Worm (Caenorhabditis elegans) whole organism, mixed stage, embryonic: ENCODE data around the gene F49F1.5.
A peak's percentile ranks its signal among the peaks of the same experiment; 100 is the strongest.

Experiments used
- M03D4.4 ChIP-seq: sonication (generic microtip); optimal IDR thresholded peaks from 2 replicates; lab custom pipeline; 2017; ENCODE audit warnings: mild to moderate bottlenecking, missing genetic modification characterization, missing compliant biosample characterization
- bed-3 ChIP-seq: fragments of 200-800 bp; sonication (Bioruptor generic); optimal IDR thresholded peaks from 3 replicates; lab custom pipeline; 2018; ENCODE audit warnings: mild to moderate bottlenecking, missing genetic modification characterization, moderate library complexity, missing compliant biosample characterization
- ceh-39 ChIP-seq: fragments of 150-350 bp; optimal IDR thresholded peaks from 2 replicates; lab custom pipeline; 2014; ENCODE audit warnings: missing biosample characterization, missing genetic modification characterization
- ceh-43 ChIP-seq: fragments of 200-800 bp; sonication (Bioruptor generic); optimal IDR thresholded peaks from 2 replicates; lab custom pipeline; 2018; ENCODE audit warnings: mild to moderate bottlenecking, missing genetic modification characterization, moderate library complexity, missing compliant biosample characterization
- ceh-83 ChIP-seq: fragments of 200-800 bp; sonication (Bioruptor generic); optimal IDR thresholded peaks from 2 replicates; lab custom pipeline; 2018; ENCODE audit warnings: mild to moderate bottlenecking, missing genetic modification characterization, missing compliant biosample characterization
- ces-1 ChIP-seq: fragments of 150-350 bp; optimal IDR thresholded peaks from 2 replicates; lab custom pipeline; 2014; ENCODE audit warnings: missing biosample characterization, missing genetic modification reagents, missing genetic modification characterization
- cnd-1 ChIP-seq: fragments of 200-800 bp; sonication (Bioruptor generic); optimal IDR thresholded peaks from 2 replicates; lab custom pipeline; 2018; ENCODE audit warnings: mild to moderate bottlenecking, missing genetic modification characterization, missing compliant biosample characterization
- drap-1 ChIP-seq: fragments of 200-800 bp; sonication (Bioruptor generic); optimal IDR thresholded peaks from 3 replicates; lab custom pipeline; 2018; ENCODE audit warnings: mild to moderate bottlenecking, missing genetic modification characterization, missing compliant biosample characterization
- elt-3 ChIP-seq: fragments of 150-350 bp; optimal IDR thresholded peaks from 2 replicates; lab custom pipeline; 2014; ENCODE audit warnings: missing biosample characterization, missing genetic modification characterization
- flh-1 ChIP-seq: fragments of 200-800 bp; sonication (Bioruptor generic); optimal IDR thresholded peaks from 2 replicates; lab custom pipeline; 2018; ENCODE audit warnings: mild to moderate bottlenecking, missing genetic modification characterization, moderate library complexity, missing compliant biosample characterization
- ham-2 ChIP-seq: fragments of 200-800 bp; sonication (Bioruptor generic); optimal IDR thresholded peaks from 2 replicates; lab custom pipeline; 2018; ENCODE audit warnings: mild to moderate bottlenecking, missing genetic modification characterization, missing compliant biosample characterization
- hlh-1 ChIP-seq: fragments of 150-350 bp; optimal IDR thresholded peaks from 2 replicates; lab custom pipeline; 2014; ENCODE audit warnings: missing biosample characterization, missing genetic modification reagents, missing genetic modification characterization
- lin-13 ChIP-seq: fragments of 150-350 bp; optimal IDR thresholded peaks from 2 replicates; lab custom pipeline; 2014; ENCODE audit warnings: missing biosample characterization, missing genetic modification characterization
- lin-32 ChIP-seq: fragments of 200-800 bp; sonication (Bioruptor generic); optimal IDR thresholded peaks from 2 replicates; lab custom pipeline; 2018; ENCODE audit warnings: mild to moderate bottlenecking, missing genetic modification characterization, missing compliant biosample characterization
- lsy-2 ChIP-seq: fragments of 150-350 bp; optimal IDR thresholded peaks from 2 replicates; lab custom pipeline; 2014; ENCODE audit warnings: missing biosample characterization, missing genetic modification characterization
- mep-1 ChIP-seq: fragments of 150-350 bp; optimal IDR thresholded peaks from 2 replicates; lab custom pipeline; 2017; ENCODE audit warnings: missing biosample characterization, missing genetic modification reagents, missing genetic modification characterization, inconsistent platforms
- mls-2 ChIP-seq: sonication (generic microtip); optimal IDR thresholded peaks from 2 replicates; lab custom pipeline; 2016; ENCODE audit warnings: mild to moderate bottlenecking, missing genetic modification characterization, moderate library complexity, missing compliant biosample characterization
- nhr-12 ChIP-seq: fragments of 150-350 bp; optimal IDR thresholded peaks from 2 replicates; lab custom pipeline; 2014; ENCODE audit warnings: missing biosample characterization, missing genetic modification characterization
- nhr-2 ChIP-seq: fragments of 150-350 bp; optimal IDR thresholded peaks from 2 replicates; lab custom pipeline; 2014; ENCODE audit warnings: missing biosample characterization, missing genetic modification characterization
- nhr-237 ChIP-seq: fragments of 150-350 bp; optimal IDR thresholded peaks from 2 replicates; lab custom pipeline; 2014; ENCODE audit warnings: missing biosample characterization, missing genetic modification characterization
- nhr-28 ChIP-seq: fragments of 150-350 bp; optimal IDR thresholded peaks from 2 replicates; lab custom pipeline; 2014; ENCODE audit warnings: missing biosample characterization, missing genetic modification characterization
- nhr-76 ChIP-seq: sonication (generic microtip); optimal IDR thresholded peaks from 2 replicates; lab custom pipeline; 2017; ENCODE audit warnings: missing biosample characterization, missing genetic modification characterization
- pha-4 ChIP-seq: fragments of 150-350 bp; optimal IDR thresholded peaks from 2 replicates; lab custom pipeline; 2018; ENCODE audit warnings: missing biosample characterization, missing genetic modification reagents, missing genetic modification characterization
- sem-2 ChIP-seq: fragments of 200-800 bp; sonication (Bioruptor generic); optimal IDR thresholded peaks from 2 replicates; lab custom pipeline; 2018; ENCODE audit warnings: mild to moderate bottlenecking, missing genetic modification characterization, missing compliant biosample characterization
- snpc-4 ChIP-seq: fragments of 150-350 bp; optimal IDR thresholded peaks from 2 replicates; lab custom pipeline; 2014; ENCODE audit warnings: missing biosample characterization, missing genetic modification characterization
- sptf-1 ChIP-seq: sonication (generic microtip); optimal IDR thresholded peaks from 2 replicates; lab custom pipeline; 2017; ENCODE audit warnings: mild to moderate bottlenecking, missing genetic modification characterization, moderate library complexity, missing compliant biosample characterization
- tbx-8 ChIP-seq: fragments of 200-800 bp; sonication (Bioruptor generic); optimal IDR thresholded peaks from 2 replicates; lab custom pipeline; 2018; ENCODE audit warnings: mild to moderate bottlenecking, missing genetic modification characterization, moderate library complexity, missing compliant biosample characterization
- unc-120 ChIP-seq: sonication (generic microtip); optimal IDR thresholded peaks from 2 replicates; lab custom pipeline; 2017; ENCODE audit warnings: missing genetic modification characterization, missing compliant biosample characterization; ENCODE audit not compliant: poor library complexity, severe bottlenecking
- unc-62 ChIP-seq: fragments of 150-350 bp; optimal IDR thresholded peaks from 2 replicates; lab custom pipeline; 2014; ENCODE audit warnings: missing biosample characterization, missing genetic modification reagents, missing genetic modification characterization
- zip-8 ChIP-seq: fragments of 150-350 bp; optimal IDR thresholded peaks from 2 replicates; lab custom pipeline; 2014; ENCODE audit warnings: missing biosample characterization, missing genetic modification characterization
- ztf-11 ChIP-seq: fragments of 150-350 bp; optimal IDR thresholded peaks from 2 replicates; lab custom pipeline; 2014; ENCODE audit warnings: missing biosample characterization, missing genetic modification characterization

Gene F49F1.5

ce11 chrIV:4112387-4112786 lies 7.8 kb downstream of the F49F1.5 start, which contains the start of gene F49F1.14:
TSS of gene F49F1.14 (minus strand) at chrIV:4112487.
- TF ChIP-seq ces-1 (GFP tag; lab: Kevin White, UChicago) (no peak), snpc-4 (tag; lab: Kevin White, UChicago) (no peak), elt-3 (no peak), cnd-1 (tag; lab: Kevin White, UChicago) (no peak), unc-120 (no peak), lin-13 (tag; lab: Kevin White, UChicago) (no peak), mep-1 (tag; lab: Kevin White, UChicago) (no peak), nhr-237 (tag; lab: Kevin White, UChicago) (no peak), hlh-1 (tag; lab: Kevin White, UChicago) (no peak), drap-1 (GFP tag; lab: Kevin White, UChicago) (no peak), ceh-43 (GFP tag; lab: Kevin White, UChicago) (no peak), M03D4.4 (no peak), pha-4 (tag; lab: Kevin White, UChicago) (no peak), ceh-39 (tag; lab: Kevin White, UChicago) (no peak), sem-2 (no peak), nhr-12 (tag; lab: Kevin White, UChicago) (no peak), lsy-2 (tag; lab: Kevin White, UChicago) (no peak)
- TF ChIP-seq, all 35 proteins: peak for 0

ce11 chrIV:4108767-4109166 lies 11.4 kb downstream of the F49F1.5 start, which contains the start of gene C35B1.7:
TSS of gene C35B1.7 (plus strand) at chrIV:4109067.
- TF ChIP-seq nhr-28 (tag; lab: Kevin White, UChicago): no peak
- TF ChIP-seq flh-1 (GFP tag; lab: Kevin White, UChicago): no peak

- TF ChIP-seq sptf-1 (tag; lab: Kevin White, UChicago): no peak
- TF ChIP-seq nhr-28 (tag; lab: Kevin White, UChicago): no peak
- no peak for TF ChIP-seq flh-1 (GFP tag; lab: Kevin White, UChicago)
- TF ChIP-seq nhr-2: no peak
- no peak for TF ChIP-seq elt-3
- no peak for TF ChIP-seq nhr-237 (tag; lab: Kevin White, UChicago)
- no peak for TF ChIP-seq mls-2
- TF ChIP-seq tbx-8 (GFP tag; lab: Kevin White, UChicago): no peak
- no peak for TF ChIP-seq pha-4 (tag; lab: Kevin White, UChicago)
- TF ChIP-seq, all 35 proteins: peak for 0
Measured at ce11 chrIV:4102720-4103119, 17.5 kb downstream of the F49F1.5 start, which contains the start of gene ubc-1. TSS of gene ubc-1 (plus strand) at chrIV:4103020.

ce11 chrIV:4099773-4100172 lies 20.4 kb downstream of the F49F1.5 start:
- TF ChIP-seq ceh-39 (tag; lab: Kevin White, UChicago): no peak
- TF ChIP-seq hlh-1 (tag; lab: Kevin White, UChicago): peak; percentile 13
- TF ChIP-seq nhr-76 (tag; lab: Kevin White, UChicago): no peak

- TF ChIP-seq bed-3 (GFP tag; lab: Kevin White, UChicago) (no peak), snpc-4 (tag; lab: Kevin White, UChicago) (no peak)
Measured at ce11 chrIV:4096940-4097339, 23.3 kb downstream of the F49F1.5 start.

- TF ChIP-seq nhr-76 (tag; lab: Kevin White, UChicago) (no peak), ham-2 (GFP tag; lab: Kevin White, UChicago) (no peak), lsy-2 (tag; lab: Kevin White, UChicago) (no peak), sptf-1 (tag; lab: Kevin White, UChicago) (no peak), hlh-1 (tag; lab: Kevin White, UChicago) (no peak), elt-3 (no peak), ceh-39 (tag; lab: Kevin White, UChicago) (no peak), sem-2 (no peak), lin-32 (no peak), ceh-83 (GFP tag; lab: Kevin White, UChicago) (no peak)
Measured at ce11 chrIV:4094364-4094763, 25.9 kb downstream of the F49F1.5 start.

ce11 chrIV:4093087-4093486 lies 27.1 kb downstream of the F49F1.5 start:
- TF ChIP-seq elt-3 (no peak), ceh-39 (tag; lab: Kevin White, UChicago) (no peak), unc-120 (peak; percentile 36), unc-62 (peak; percentile 19), mls-2 (no peak), ces-1 (GFP tag; lab: Kevin White, UChicago) (peak; percentile 56), zip-8 (tag; lab: Kevin White, UChicago) (no peak), ham-2 (GFP tag; lab: Kevin White, UChicago) (peak; percentile 17), ceh-43 (GFP tag; lab: Kevin White, UChicago) (no peak), ztf-11 (tag; lab: Kevin White, UChicago) (no peak), cnd-1 (tag; lab: Kevin White, UChicago) (no peak), M03D4.4 (no peak), sptf-1 (tag; lab: Kevin White, UChicago) (no peak), nhr-2 (no peak), nhr-237 (tag; lab: Kevin White, UChicago) (peak; percentile 17)
- TF ChIP-seq, all 35 proteins: peak for 5
